Worm (Caenorhabditis elegans): ENCODE results near the gene cdh-1.

- TF ChIP-seq ceh-13 (GFP tag; optimal IDR thresholded peaks at IDR 0.05), result no peak
- TF ChIP-seq tbx-37 (GFP tag; conservative IDR thresholded peaks at IDR 0.05), result no peak
- no peak for TF ChIP-seq flt-1 (GFP tag; IDR thresholded peaks at IDR 0.05)
- TF ChIP-seq ama-1 (optimal IDR thresholded peaks at IDR 0.05), result no peak
- no peak for TF ChIP-seq pes-1 (GFP tag; IDR thresholded peaks at IDR 0.05)
- no peak for TF ChIP-seq ceh-36 (tag; optimal IDR thresholded peaks at IDR 0.05)
- no peak for TF ChIP-seq sea-1 (GFP tag; conservative IDR thresholded peaks at IDR 0.05)
- no peak for TF ChIP-seq hmg-4 (GFP tag; optimal IDR thresholded peaks at IDR 0.05)
- no peak for TF ChIP-seq F13C5.2 (tag; optimal IDR thresholded peaks at IDR 0.05)
Observed at ce11 chrIII:2972977-2973376, 62.3 kb downstream of the cdh-1 start.

All from whole organism, early embryonic.